Worm (Caenorhabditis elegans): ENCODE results near the gene srz-29.
"Not testable (repeated sequence)": the region's sequence is repeated elsewhere in the genome, so short reads cannot be mapped to it uniquely, and the experiment has no call there.

ce11 chrIV:13659449-13659848, 13.7 kb upstream of the srz-29 start, which contains the start of gene Y45F10C.1:
- TF ChIP-seq nhr-23, nhr-77, nhr-11, ZK546.5, fos-1 (tag; optimal IDR thresholded peaks at IDR 0.05): not testable (repeated sequence)

Measured in whole organism, L2 larva.